Worm (Caenorhabditis elegans) whole organism, late embryonic: ENCODE results near the gene idpp-7.
"Not testable (repeated sequence)": the region's sequence is repeated elsewhere in the genome, so short reads cannot be mapped to it uniquely, and the experiment has no call there.

Source experiments
- C08G9.2 ChIP-seq: sonication (generic microtip); optimal IDR thresholded peaks from 2 replicates; lab custom pipeline; 2016; ENCODE audit warnings: mild to moderate bottlenecking, missing genetic modification characterization, moderate library complexity, missing compliant biosample characterization
- C38D4.7 ChIP-seq: fragments of 200-800 bp; sonication (Bioruptor generic); optimal IDR thresholded peaks from 2 replicates; lab custom pipeline; 2018; ENCODE audit warnings: mild to moderate bottlenecking, missing genetic modification characterization, moderate library complexity, missing compliant biosample characterization
- F13H6.1 ChIP-seq: sonication (generic microtip); optimal IDR thresholded peaks from 2 replicates; lab custom pipeline; 2016; ENCODE audit warnings: missing genetic modification characterization, missing compliant biosample characterization
- K02D7.2 ChIP-seq: sonication (generic microtip); optimal IDR thresholded peaks from 2 replicates; lab custom pipeline; 2017; ENCODE audit warnings: mild to moderate bottlenecking, missing genetic modification characterization, missing compliant biosample characterization
- K09A11.1 ChIP-seq: sonication (generic microtip); optimal IDR thresholded peaks from 2 replicates; lab custom pipeline; 2017; ENCODE audit warnings: antibody characterized with exemption, mild to moderate bottlenecking, missing genetic modification characterization, missing compliant biosample characterization; ENCODE audit not compliant: insufficient read depth
- ceh-18 ChIP-seq: sonication (generic microtip); optimal IDR thresholded peaks from 2 replicates; lab custom pipeline; 2016; ENCODE audit warnings: missing genetic modification characterization, missing compliant biosample characterization
- ceh-19 ChIP-seq: fragments of 200-800 bp; sonication (Bioruptor generic); optimal IDR thresholded peaks from 2 replicates; lab custom pipeline; 2018; ENCODE audit warnings: mild to moderate bottlenecking, missing genetic modification characterization, missing compliant biosample characterization
- ceh-2 ChIP-seq: sonication (generic microtip); optimal IDR thresholded peaks from 2 replicates; lab custom pipeline; 2016; ENCODE audit warnings: missing genotype, missing genetic modification characterization, missing compliant biosample characterization
- ceh-24 ChIP-seq: sonication (generic microtip); optimal IDR thresholded peaks from 2 replicates; lab custom pipeline; 2016; ENCODE audit warnings: mild to moderate bottlenecking, missing genetic modification characterization, missing compliant biosample characterization
- ceh-30 ChIP-seq: fragments of 150-350 bp; optimal IDR thresholded peaks from 2 replicates; lab custom pipeline; 2014; ENCODE audit warnings: missing biosample characterization, missing genetic modification characterization
- ceh-31 ChIP-seq: sonication (generic microtip); optimal IDR thresholded peaks from 2 replicates; lab custom pipeline; 2016; ENCODE audit warnings: missing genetic modification characterization, missing compliant biosample characterization
- ceh-45 ChIP-seq: fragments of 200-800 bp; sonication (Bioruptor generic); IDR thresholded peaks from 2 replicates; pipeline ENCODE4 v1.3.6; 2022; ENCODE audit warnings: missing genetic modification reagents, missing genetic modification characterization, missing compliant biosample characterization
- ceh-9 ChIP-seq: sonication (generic microtip); optimal IDR thresholded peaks from 2 replicates; lab custom pipeline; 2016; ENCODE audit warnings: mild to moderate bottlenecking, missing genetic modification characterization, inconsistent platforms, missing compliant biosample characterization
- dve-1 ChIP-seq: sonication (generic microtip); optimal IDR thresholded peaks from 2 replicates; lab custom pipeline; 2017; ENCODE audit warnings: antibody characterized with exemption, mild to moderate bottlenecking, missing genetic modification characterization, missing compliant biosample characterization
- elt-2 ChIP-seq: sonication (generic microtip); optimal IDR thresholded peaks from 2 replicates; lab custom pipeline; 2016; ENCODE audit warnings: missing genetic modification reagents, missing genetic modification characterization, missing compliant biosample characterization
- ets-4 ChIP-seq: sonication (generic microtip); optimal IDR thresholded peaks from 2 replicates; lab custom pipeline; 2016; ENCODE audit warnings: missing genetic modification characterization, missing compliant biosample characterization
- eyg-1 ChIP-seq: sonication (generic microtip); optimal IDR thresholded peaks from 2 replicates; lab custom pipeline; 2016; ENCODE audit warnings: missing genotype, missing genetic modification characterization, missing compliant biosample characterization
- fkh-10 ChIP-seq: fragments of 150-350 bp; optimal IDR thresholded peaks from 2 replicates; lab custom pipeline; 2014; ENCODE audit warnings: missing biosample characterization, missing genetic modification reagents, missing genetic modification characterization
- gmeb-2 ChIP-seq: sonication (generic microtip); optimal IDR thresholded peaks from 2 replicates; lab custom pipeline; 2016; ENCODE audit warnings: missing genetic modification characterization, inconsistent platforms, missing compliant biosample characterization
- hlh-13 ChIP-seq: fragments of 200-800 bp; sonication (Bioruptor generic); optimal IDR thresholded peaks from 2 replicates; lab custom pipeline; 2018; ENCODE audit warnings: mild to moderate bottlenecking, missing genetic modification characterization, missing compliant biosample characterization
- hlh-6 ChIP-seq: sonication (generic microtip); optimal IDR thresholded peaks from 2 replicates; lab custom pipeline; 2016; ENCODE audit warnings: missing genotype, missing genetic modification characterization, missing compliant biosample characterization
- hlh-8 ChIP-seq: sonication (generic microtip); optimal IDR thresholded peaks from 2 replicates; lab custom pipeline; 2016; ENCODE audit warnings: missing genotype, missing genetic modification characterization, missing compliant biosample characterization
- lin-11 ChIP-seq: fragments of 200-800 bp; sonication (Bioruptor generic); optimal IDR thresholded peaks from 2 replicates; lab custom pipeline; 2018; ENCODE audit warnings: mild to moderate bottlenecking, missing genetic modification characterization, missing compliant biosample characterization
- nfya-1 ChIP-seq: sonication (generic microtip); optimal IDR thresholded peaks from 2 replicates; lab custom pipeline; 2017; ENCODE audit warnings: missing genetic modification characterization, mild to moderate bottlenecking, missing compliant biosample characterization, antibody characterized with exemption, moderate library complexity
- odd-2 ChIP-seq: sonication (generic microtip); optimal IDR thresholded peaks from 2 replicates; lab custom pipeline; 2017; ENCODE audit warnings: antibody characterized with exemption, mild to moderate bottlenecking, missing genetic modification characterization, missing compliant biosample characterization
- pag-3 ChIP-seq: sonication (generic microtip); optimal IDR thresholded peaks from 2 replicates; lab custom pipeline; 2016; ENCODE audit warnings: missing compliant biosample characterization, missing genetic modification characterization, borderline replicate concordance
- pat-9 ChIP-seq: fragments of 200-800 bp; sonication (Bioruptor generic); optimal IDR thresholded peaks from 2 replicates; lab custom pipeline; 2018; ENCODE audit warnings: mild to moderate bottlenecking, missing genetic modification characterization, moderate library complexity, missing compliant biosample characterization
- pax-1 ChIP-seq: fragments of 150-350 bp; optimal IDR thresholded peaks from 2 replicates; lab custom pipeline; 2014; ENCODE audit warnings: missing biosample characterization, missing genetic modification characterization
- pha-2 ChIP-seq: sonication (generic microtip); optimal IDR thresholded peaks from 2 replicates; lab custom pipeline; 2017; ENCODE audit warnings: mild to moderate bottlenecking, missing genetic modification characterization, missing compliant biosample characterization
- sdc-2 ChIP-seq: sonication (generic microtip); optimal IDR thresholded peaks from 2 replicates; lab custom pipeline; 2016; ENCODE audit warnings: missing genotype, missing genetic modification characterization, missing compliant biosample characterization
- sox-2 ChIP-seq: fragments of 200-800 bp; sonication (Bioruptor generic); IDR thresholded peaks from 2 replicates; pipeline ENCODE4 v1.3.6; 2022; ENCODE audit warnings: missing genetic modification reagents, missing genetic modification characterization, missing compliant biosample characterization
- sox-4 ChIP-seq: sonication (generic microtip); optimal IDR thresholded peaks from 2 replicates; lab custom pipeline; 2017; ENCODE audit warnings: mild to moderate bottlenecking, missing genetic modification characterization, inconsistent platforms, missing compliant biosample characterization
- syd-9 ChIP-seq: sonication (generic microtip); optimal IDR thresholded peaks from 2 replicates; lab custom pipeline; 2016; ENCODE audit warnings: mild to moderate bottlenecking, missing genetic modification characterization, moderate library complexity, missing compliant biosample characterization
- tbx-7 ChIP-seq: sonication (generic microtip); optimal IDR thresholded peaks from 2 replicates; lab custom pipeline; 2016; ENCODE audit warnings: missing genotype, missing genetic modification characterization, missing compliant biosample characterization
- ttx-3 ChIP-seq: sonication (generic microtip); optimal IDR thresholded peaks from 2 replicates; lab custom pipeline; 2016; ENCODE audit warnings: missing genetic modification reagents, missing genetic modification characterization, missing compliant biosample characterization
- unc-55 ChIP-seq: sonication (generic microtip); optimal IDR thresholded peaks from 2 replicates; lab custom pipeline; 2017; ENCODE audit warnings: missing biosample characterization, missing genetic modification reagents, missing genetic modification characterization
- unc-86 ChIP-seq: sonication (generic microtip); optimal IDR thresholded peaks from 2 replicates; lab custom pipeline; 2016; ENCODE audit warnings: missing genetic modification characterization, missing compliant biosample characterization
- zip-5 ChIP-seq: sonication (generic microtip); optimal IDR thresholded peaks from 2 replicates; lab custom pipeline; 2016; ENCODE audit warnings: missing genetic modification characterization, missing compliant biosample characterization
- ztf-16 ChIP-seq: sonication (generic microtip); optimal IDR thresholded peaks from 2 replicates; lab custom pipeline; 2017; ENCODE audit warnings: missing genetic modification characterization, missing compliant biosample characterization

Gene idpp-7

DNA sequence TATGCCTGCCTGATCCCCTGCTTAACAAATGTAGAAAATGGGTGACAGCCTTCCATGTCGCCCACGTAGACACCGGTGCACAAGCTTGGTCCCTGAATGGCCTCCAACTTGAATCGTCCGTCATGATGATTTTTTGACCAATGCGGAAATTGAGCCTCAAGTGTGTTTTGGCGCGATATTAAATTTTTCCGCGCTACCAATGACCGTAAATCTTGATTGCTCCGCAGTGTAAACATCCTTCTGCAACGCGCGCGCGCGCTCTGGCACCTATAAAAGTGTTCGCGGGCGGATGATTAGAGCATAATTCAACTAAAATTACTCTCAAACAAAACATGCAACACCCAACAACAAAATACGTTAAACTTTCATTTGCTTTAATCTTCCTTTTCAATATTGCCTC, at the start of gene idpp-7:
TSS of gene idpp-7 (plus strand) at position 301 of the 400 bp plus-strand sequence.
- TF ChIP-seq sdc-2 (no peak), unc-55 (no peak), gmeb-2 (no peak), K02D7.2 (tag; lab: Kevin White, UChicago) (no peak), F13H6.1 (tag; lab: Kevin White, UChicago) (no peak), sox-2 (GFP tag; lab: Robert Waterston, UW) (no peak), ceh-30 (no peak), syd-9 (tag; lab: Kevin White, UChicago) (no peak), ets-4 (tag; lab: Kevin White, UChicago) (no peak)

DNA sequence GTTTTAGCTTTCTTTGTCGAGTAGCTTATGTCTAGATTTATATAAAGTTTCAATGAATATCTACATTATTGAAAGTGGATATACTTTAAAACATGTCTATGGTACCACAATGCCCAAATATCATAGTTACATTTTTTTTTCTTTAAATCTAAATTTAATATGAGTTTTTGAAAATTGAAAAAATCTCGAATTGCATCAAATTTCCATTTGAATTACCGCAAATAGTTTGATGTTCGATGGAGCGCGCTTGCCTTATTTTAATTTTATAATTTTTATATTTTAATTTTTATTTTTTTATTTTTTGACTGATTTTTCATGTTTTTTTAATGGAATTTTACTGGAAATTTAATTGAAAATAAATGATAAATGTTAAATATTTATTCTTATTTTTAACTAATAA, 45.1 kb upstream of the idpp-7 start, which contains the start of gene T23B5.4:
TSS of gene T23B5.4 (plus strand) at position 301 of the 400 bp plus-strand sequence.
- no peak for TF ChIP-seq lin-11
- TF ChIP-seq dve-1, result no peak
- no peak for TF ChIP-seq odd-2
- TF ChIP-seq hlh-6 (tag; lab: Kevin White, UChicago), result no peak
- TF ChIP-seq K09A11.1, result no peak
- TF ChIP-seq syd-9 (tag; lab: Kevin White, UChicago), result no peak

DNA sequence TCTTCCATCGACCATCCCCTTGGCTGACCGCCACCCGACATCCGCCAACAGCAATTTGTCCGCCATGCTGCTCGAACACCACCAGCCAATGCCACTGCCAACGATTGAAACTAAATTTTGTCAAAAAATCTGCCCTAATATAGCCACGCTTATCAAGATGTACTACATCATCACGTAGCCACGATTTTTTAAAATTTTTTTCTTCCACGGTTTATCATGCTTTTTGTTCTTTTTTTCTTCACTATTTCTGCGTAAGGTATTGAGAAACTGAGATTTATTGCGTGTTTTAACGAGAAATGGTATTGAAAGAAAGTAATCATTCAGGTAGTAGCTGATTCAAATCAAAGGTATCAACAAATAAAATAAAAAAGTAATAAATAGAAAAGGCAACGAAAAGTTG, 42.6 kb upstream of the idpp-7 start, which contains the start of gene T23B5.6:
TSS of gene T23B5.6 (minus strand) at position 101 of the 400 bp plus-strand sequence.
- not testable (repeated sequence) for TF ChIP-seq pha-2, pax-1, ztf-16 (tag; lab: Kevin White, UChicago)

DNA sequence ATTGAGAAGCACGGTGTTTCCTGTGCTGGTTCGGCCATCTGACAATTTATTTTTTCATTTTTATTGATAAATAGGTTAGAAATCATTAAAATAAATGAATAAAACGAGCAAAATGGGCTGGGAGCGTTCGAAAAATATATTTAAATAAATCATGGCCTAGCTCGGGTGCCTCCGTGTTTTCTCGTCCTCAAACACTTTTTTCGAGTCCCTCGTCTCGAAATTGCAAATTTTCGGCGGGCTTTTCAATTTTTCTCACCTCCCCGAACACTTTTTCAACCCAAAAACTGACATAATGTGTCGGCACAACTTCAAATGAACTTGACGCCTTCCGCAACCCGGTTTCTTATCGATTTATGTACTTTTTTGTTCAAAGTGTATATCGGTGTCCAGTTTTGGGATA, 35.4 kb upstream of the idpp-7 start, which contains the start of gene prmt-9:
TSS of gene prmt-9 (minus strand) at position 38 of the 400 bp plus-strand sequence.
- peak; percentile 51 for TF ChIP-seq ceh-31 (tag; lab: Kevin White, UChicago)
- TF ChIP-seq nfya-1 (tag; lab: Kevin White, UChicago), result no peak
- TF ChIP-seq C08G9.2 (tag; lab: Kevin White, UChicago), result peak; percentile 28
- TF ChIP-seq zip-5 (tag; lab: Kevin White, UChicago), result no peak
- TF ChIP-seq ztf-16 (tag; lab: Kevin White, UChicago), result no peak
- TF ChIP-seq ceh-2, result no peak
- no peak for TF ChIP-seq ceh-18 (tag; lab: Kevin White, UChicago)
- TF ChIP-seq ceh-9 (tag; lab: Kevin White, UChicago), result no peak
- no peak for TF ChIP-seq hlh-13
- no peak for TF ChIP-seq ceh-30

DNA sequence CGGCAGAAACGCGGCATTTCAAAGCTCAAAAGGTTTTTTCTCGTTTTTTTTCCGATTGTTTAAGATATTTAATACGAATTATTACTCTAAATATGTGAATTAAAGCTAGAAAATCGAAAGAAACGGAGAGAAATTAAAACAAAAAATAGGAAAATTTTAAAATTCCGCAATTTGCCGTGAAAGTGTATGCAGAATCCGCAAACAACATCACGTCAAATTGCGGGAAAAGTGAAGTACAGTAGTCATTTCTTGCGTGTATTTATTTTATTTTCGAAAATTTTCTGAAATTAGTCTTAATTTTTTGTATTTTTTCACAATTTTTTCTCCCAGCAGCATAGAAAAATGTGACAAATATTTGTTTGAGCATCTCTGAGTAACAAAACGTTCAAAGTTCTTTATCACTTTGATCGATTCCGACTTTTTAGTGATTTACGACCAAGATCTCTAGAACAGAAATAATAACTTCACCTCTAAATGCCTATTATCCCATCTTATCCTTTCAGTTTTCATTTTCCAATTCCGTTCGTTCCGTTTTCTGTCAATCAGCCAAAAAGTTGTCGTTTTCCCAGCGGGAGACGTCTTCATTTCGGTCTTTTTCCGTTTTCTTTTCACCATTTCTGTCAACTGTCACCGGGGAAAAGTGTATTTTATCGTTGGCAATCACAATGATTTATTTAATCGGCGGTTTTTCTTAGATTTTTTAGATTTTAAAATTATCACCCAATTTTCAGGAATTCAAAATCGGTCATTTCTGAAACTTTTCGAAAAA, 34.8 kb upstream of the idpp-7 start:
- TF ChIP-seq ttx-3 (tag; lab: Kevin White, UChicago), result no peak
- no peak for TF ChIP-seq pat-9 (tag; lab: Kevin White, UChicago)
- TF ChIP-seq eyg-1, result no peak
- no peak for TF ChIP-seq odd-2
- no peak for TF ChIP-seq hlh-8 (tag; lab: Kevin White, UChicago)
- no peak for TF ChIP-seq hlh-6 (tag; lab: Kevin White, UChicago)
- no peak for TF ChIP-seq dve-1
- no peak for TF ChIP-seq pha-2 (tag; lab: Kevin White, UChicago)
- TF ChIP-seq unc-86 (tag; lab: Kevin White, UChicago), result no peak
- TF ChIP-seq ceh-24 (tag; lab: Kevin White, UChicago), result no peak
- no peak for TF ChIP-seq elt-2
- no peak for TF ChIP-seq C38D4.7 (GFP tag; lab: Kevin White, UChicago)
- no peak for TF ChIP-seq ets-4 (tag; lab: Kevin White, UChicago)
- no peak for TF ChIP-seq ceh-45 (GFP tag; lab: Robert Waterston, UW)
- no peak for TF ChIP-seq ceh-19
- no peak for TF ChIP-seq pag-3 (tag; lab: Kevin White, UChicago)
- no peak for TF ChIP-seq tbx-7 (tag; lab: Kevin White, UChicago)
- no peak for TF ChIP-seq sox-4 (tag; lab: Kevin White, UChicago)
- TF ChIP-seq fkh-10, result no peak
